Worm (Caenorhabditis elegans) whole organism, young adult: ENCODE measurements around the gene far-4.
A peak's percentile ranks its signal among the peaks of the same experiment; 100 is the strongest.

Experiments
- B0336.3 ChIP-seq: fragments of 200-800 bp; sonication (Bioruptor generic); IDR thresholded peaks from 2 replicates; pipeline ENCODE4 v1.3.6; 2022; ENCODE audit warnings: missing genetic modification characterization, missing compliant biosample characterization
- F10E7.11 ChIP-seq: sonication (generic microtip); optimal IDR thresholded peaks from 2 replicates; lab custom pipeline; 2017; ENCODE audit warnings: mild to moderate bottlenecking, missing genetic modification characterization, moderate library complexity, missing compliant biosample characterization
- F22D6.2 ChIP-seq: sonication (generic microtip); optimal IDR thresholded peaks from 2 replicates; lab custom pipeline; 2016; ENCODE audit warnings: mild to moderate bottlenecking, missing genetic modification characterization, missing compliant biosample characterization
- F39B2.1 ChIP-seq: fragments of 200-800 bp; sonication (Bioruptor generic); IDR thresholded peaks from 2 replicates; pipeline ENCODE4 v1.3.6; 2022; ENCODE audit warnings: missing genetic modification reagents, missing genetic modification characterization, missing compliant biosample characterization
- F49E8.2 ChIP-seq: sonication (generic microtip); optimal IDR thresholded peaks from 3 replicates; lab custom pipeline; 2017; ENCODE audit warnings: missing genetic modification characterization, mild to moderate bottlenecking, missing compliant biosample characterization, antibody characterized with exemption, moderate library complexity; ENCODE audit not compliant: insufficient read depth
- F52B5.7 ChIP-seq: sonication (generic microtip); optimal IDR thresholded peaks from 2 replicates; lab custom pipeline; 2016; ENCODE audit warnings: mild to moderate bottlenecking, missing genetic modification characterization, missing compliant biosample characterization
- K12H6.12 ChIP-seq: fragments of 200-800 bp; sonication (Bioruptor generic); optimal IDR thresholded peaks from 2 replicates; lab custom pipeline; 2018; ENCODE audit warnings: mild to moderate bottlenecking, missing genetic modification characterization, missing compliant biosample characterization
- Y53F4B.3 ChIP-seq: fragments of 200-800 bp; sonication (Bioruptor generic); IDR thresholded peaks from 2 replicates; pipeline ENCODE4 v1.3.6; 2022; ENCODE audit warnings: missing genetic modification reagents, missing genetic modification characterization, missing compliant biosample characterization
- Y67H2A.10 ChIP-seq: fragments of 200-800 bp; sonication (Bioruptor generic); conservative IDR thresholded peaks from 2 replicates; pipeline ENCODE4 v1.3.6; 2022; ENCODE audit warnings: missing genetic modification reagents, missing genetic modification characterization, missing compliant biosample characterization
- akir-1 ChIP-seq: fragments of 200-800 bp; sonication (Bioruptor generic); optimal IDR thresholded peaks from 2 replicates; lab custom pipeline; 2018; ENCODE audit warnings: mild to moderate bottlenecking, missing genetic modification characterization, moderate library complexity, missing compliant biosample characterization
- aptf-2 ChIP-seq: fragments of 200-800 bp; sonication (Bioruptor generic); conservative IDR thresholded peaks from 2 replicates; pipeline ENCODE4 v1.3.6; 2022; ENCODE audit warnings: missing genetic modification reagents, missing genetic modification characterization, missing compliant biosample characterization
- athp-1 ChIP-seq: sonication (generic microtip); optimal IDR thresholded peaks from 2 replicates; lab custom pipeline; 2017; ENCODE audit warnings: mild to moderate bottlenecking, missing genetic modification characterization, missing compliant biosample characterization
- attf-3 ChIP-seq: fragments of 200-800 bp; sonication (Bioruptor generic); conservative IDR thresholded peaks from 2 replicates; pipeline ENCODE4 v1.3.6; 2022; ENCODE audit warnings: missing genetic modification reagents, missing genetic modification characterization, missing compliant biosample characterization
- attf-6 ChIP-seq: fragments of 200-800 bp; sonication (Bioruptor generic); IDR thresholded peaks from 2 replicates; pipeline ENCODE4 v1.3.6; 2022; ENCODE audit warnings: missing genetic modification reagents, missing genetic modification characterization, missing compliant biosample characterization
- bed-2 ChIP-seq: fragments of 200-800 bp; sonication (Bioruptor generic); IDR thresholded peaks from 2 replicates; pipeline ENCODE4 v1.3.6; 2022; ENCODE audit warnings: missing genetic modification reagents, missing genetic modification characterization, missing compliant biosample characterization
- ceh-100 ChIP-seq: fragments of 200-800 bp; sonication (Bioruptor generic); IDR thresholded peaks from 2 replicates; pipeline ENCODE4 v1.3.6; 2022; ENCODE audit warnings: missing genetic modification reagents, missing genetic modification characterization, missing compliant biosample characterization
- ceh-58 ChIP-seq: fragments of 200-800 bp; sonication (Bioruptor generic); IDR thresholded peaks from 2 replicates; pipeline ENCODE4 v1.3.6; 2022; ENCODE audit warnings: missing genetic modification characterization, missing compliant biosample characterization
- ceh-91 ChIP-seq: fragments of 200-800 bp; sonication (Bioruptor generic); IDR thresholded peaks from 2 replicates; pipeline ENCODE4 v1.3.6; 2022; ENCODE audit warnings: missing genetic modification reagents, missing genetic modification characterization, missing compliant biosample characterization
- dpl-1 ChIP-seq: fragments of 150-350 bp; optimal IDR thresholded peaks from 2 replicates; lab custom pipeline; 2014; ENCODE audit warnings: missing biosample characterization, missing genetic modification reagents, missing genetic modification characterization
- egl-18 ChIP-seq: fragments of 200-800 bp; sonication (Bioruptor generic); IDR thresholded peaks from 2 replicates; pipeline ENCODE4 v1.3.6; 2022; ENCODE audit warnings: missing genetic modification reagents, missing genetic modification characterization, missing compliant biosample characterization
- egl-44 ChIP-seq: fragments of 200-800 bp; sonication (Bioruptor generic); IDR thresholded peaks from 2 replicates; pipeline ENCODE4 v1.3.6; 2022; ENCODE audit warnings: missing genetic modification reagents, missing genetic modification characterization, missing compliant biosample characterization
- him-1 ChIP-seq: sonication (generic microtip); optimal IDR thresholded peaks from 2 replicates; lab custom pipeline; 2016; ENCODE audit warnings: missing genotype, missing genetic modification reagents, missing genetic modification characterization, missing compliant biosample characterization
- hmg-1.2 ChIP-seq: fragments of 200-800 bp; sonication (Bioruptor generic); IDR thresholded peaks from 2 replicates; pipeline ENCODE4 v1.3.6; 2022; ENCODE audit warnings: missing genetic modification reagents, missing genetic modification characterization, missing compliant biosample characterization
- lag-1 ChIP-seq: fragments of 200-800 bp; sonication (Bioruptor generic); IDR thresholded peaks from 2 replicates; pipeline ENCODE4 v1.3.6; 2022; ENCODE audit warnings: missing genetic modification reagents, missing genetic modification characterization, missing compliant biosample characterization
- let-607 ChIP-seq, 2 experiments: fragments of 200-800 bp in 1 of 2; sonication (Bioruptor generic) in 1 of 2; sonication (generic microtip) in 1 of 2; optimal IDR thresholded peaks; 2 replicates each; lab custom pipeline; 2016 to 2018; ENCODE audit warnings: mild to moderate bottlenecking in 2 of 2, missing compliant biosample characterization in 2 of 2, missing genetic modification characterization in 2 of 2, moderate library complexity in 2 of 2, missing genotype in 1 of 2
- lin-26 ChIP-seq: fragments of 200-800 bp; sonication (Bioruptor generic); IDR thresholded peaks from 2 replicates; pipeline ENCODE4 v1.3.6; 2022; ENCODE audit warnings: missing genetic modification reagents, missing genetic modification characterization, missing compliant biosample characterization
- lin-35 ChIP-seq, 3 experiments: fragments of 150-350 bp in 2 of 3; sonication (generic microtip) in 1 of 3; optimal IDR thresholded peaks; 2 replicates each; lab custom pipeline; 2014 to 2018; ENCODE audit warnings: missing biosample characterization in 3 of 3, missing genetic modification characterization in 3 of 3, missing genetic modification reagents in 3 of 3
- lin-40 ChIP-seq: sonication (generic microtip); optimal IDR thresholded peaks from 2 replicates; lab custom pipeline; 2016; ENCODE audit warnings: missing genetic modification characterization, mild to moderate bottlenecking, missing compliant biosample characterization, missing genotype, missing genetic modification reagents
- lin-54 ChIP-seq: fragments of 200-800 bp; sonication (Bioruptor generic); optimal IDR thresholded peaks from 2 replicates; lab custom pipeline; 2018; ENCODE audit warnings: mild to moderate bottlenecking, missing genetic modification characterization, missing compliant biosample characterization
- lsl-1 ChIP-seq: fragments of 200-800 bp; sonication (Bioruptor generic); optimal IDR thresholded peaks from 2 replicates; lab custom pipeline; 2018; ENCODE audit warnings: mild to moderate bottlenecking, missing genetic modification characterization, moderate library complexity, missing compliant biosample characterization
- madf-10 ChIP-seq: sonication (generic microtip); optimal IDR thresholded peaks from 2 replicates; lab custom pipeline; 2016; ENCODE audit warnings: mild to moderate bottlenecking, missing genetic modification characterization, missing compliant biosample characterization
- madf-3 ChIP-seq: fragments of 200-800 bp; sonication (Bioruptor generic); IDR thresholded peaks from 2 replicates; pipeline ENCODE4 v1.3.6; 2022; ENCODE audit warnings: missing genetic modification reagents, missing genetic modification characterization, missing compliant biosample characterization
- madf-8 ChIP-seq: fragments of 200-800 bp; sonication (Bioruptor generic); conservative IDR thresholded peaks from 2 replicates; pipeline ENCODE4 v1.3.6; 2022; ENCODE audit warnings: missing genetic modification reagents, missing genetic modification characterization, missing compliant biosample characterization
- nhr-120 ChIP-seq: fragments of 200-800 bp; sonication (Bioruptor generic); IDR thresholded peaks from 2 replicates; pipeline ENCODE4 v1.3.6; 2022; ENCODE audit warnings: missing genetic modification characterization, missing compliant biosample characterization
- nhr-179 ChIP-seq: sonication (generic microtip); optimal IDR thresholded peaks from 2 replicates; lab custom pipeline; 2016; ENCODE audit warnings: mild to moderate bottlenecking, missing genetic modification characterization, missing compliant biosample characterization
- nhr-80 ChIP-seq: sonication (generic microtip); optimal IDR thresholded peaks from 2 replicates; lab custom pipeline; 2016; ENCODE audit warnings: missing genetic modification characterization, missing compliant biosample characterization
- pbrm-1 ChIP-seq: fragments of 200-800 bp; sonication (Bioruptor generic); IDR thresholded peaks from 2 replicates; pipeline ENCODE4 v1.3.6; 2022; ENCODE audit warnings: missing genetic modification reagents, missing genetic modification characterization, missing compliant biosample characterization
- pha-4 ChIP-seq: fragments of 150-350 bp; sonication (generic microtip); optimal IDR thresholded peaks from 2 replicates; lab custom pipeline; 2014; ENCODE audit warnings: missing biosample characterization, missing genetic modification reagents, missing genetic modification characterization
- rcor-1 ChIP-seq: fragments of 200-800 bp; sonication (Bioruptor generic); IDR thresholded peaks from 2 replicates; pipeline ENCODE4 v1.3.6; 2022; ENCODE audit warnings: missing genetic modification reagents, missing genetic modification characterization, missing compliant biosample characterization
- repo-1 ChIP-seq: sonication (generic microtip); optimal IDR thresholded peaks from 2 replicates; lab custom pipeline; 2017; ENCODE audit warnings: mild to moderate bottlenecking, missing genetic modification characterization, missing compliant biosample characterization
- tbx-9 ChIP-seq: sonication (generic microtip); optimal IDR thresholded peaks from 2 replicates; lab custom pipeline; 2016; ENCODE audit warnings: borderline replicate concordance, missing genetic modification characterization, inconsistent platforms, missing compliant biosample characterization
- tlf-1 ChIP-seq: fragments of 200-800 bp; sonication (Bioruptor generic); optimal IDR thresholded peaks from 2 replicates; lab custom pipeline; 2018; ENCODE audit warnings: mild to moderate bottlenecking, missing genetic modification characterization, missing compliant biosample characterization
- zfh-2 ChIP-seq: fragments of 200-800 bp; sonication (Bioruptor generic); conservative IDR thresholded peaks from 2 replicates; pipeline ENCODE4 v1.3.6; 2022; ENCODE audit warnings: missing genetic modification reagents, missing genetic modification characterization, missing compliant biosample characterization
- ztf-25 ChIP-seq: fragments of 200-800 bp; sonication (Bioruptor generic); IDR thresholded peaks from 2 replicates; pipeline ENCODE4 v1.3.6; 2022; ENCODE audit warnings: missing genetic modification reagents, missing genetic modification characterization, missing compliant biosample characterization
- ztf-26 ChIP-seq: sonication (generic microtip); optimal IDR thresholded peaks from 2 replicates; lab custom pipeline; 2017; ENCODE audit warnings: missing genetic modification characterization, missing compliant biosample characterization
- ztf-3 ChIP-seq: fragments of 200-800 bp; sonication (Bioruptor generic); optimal IDR thresholded peaks from 2 replicates; lab custom pipeline; 2018; ENCODE audit warnings: mild to moderate bottlenecking, missing genetic modification characterization, missing compliant biosample characterization

Gene far-4

ce11 chrV:13041666-13042065 lies 42.2 kb upstream of the far-4 start, which contains the start of gene scyl-1 (continued):
- TF ChIP-seq F52B5.7 (tag; lab: Kevin White, UChicago) (no peak), zfh-2 (GFP tag; lab: Robert Waterston, UW) (no peak), athp-1 (tag; lab: Kevin White, UChicago) (no peak), Y67H2A.10 (GFP tag; lab: Robert Waterston, UW) (no peak), ceh-58 (GFP tag; lab: Robert Waterston, UW) (no peak), egl-44 (GFP tag; lab: Robert Waterston, UW) (no peak), madf-10 (tag; lab: Kevin White, UChicago) (no peak), tlf-1 (GFP tag; lab: Kevin White, UChicago) (no peak), attf-6 (no peak), ztf-25 (no peak), tbx-9 (tag; lab: Kevin White, UChicago) (no peak), K12H6.12 (tag; lab: Kevin White, UChicago) (no peak), F49E8.2 (tag; lab: Kevin White, UChicago) (no peak), lsl-1 (GFP tag; lab: Kevin White, UChicago) (no peak), ztf-26 (tag; lab: Kevin White, UChicago) (no peak), nhr-80 (tag; lab: Kevin White, UChicago) (peak; percentile 29), attf-3 (GFP tag; lab: Robert Waterston, UW) (peak; percentile 37; the same call in 1 of the 2 replicates), lin-26 (GFP tag; lab: Robert Waterston, UW) (no peak), repo-1 (tag; lab: Kevin White, UChicago) (no peak), F10E7.11 (tag; lab: Kevin White, UChicago) (no peak), bed-2 (no peak), let-607 (tag; optimal IDR thresholded peaks at IDR 0.05; lab: Kevin White, UChicago) (peak in 1 of 2 experiments; percentile 66), akir-1 (GFP tag; lab: Kevin White, UChicago) (no peak), hmg-1.2 (GFP tag; lab: Robert Waterston, UW) (no peak; the same call in 1 of the 2 replicates), egl-18 (GFP tag; lab: Robert Waterston, UW) (no peak), nhr-179 (no peak), ceh-100 (no peak), lag-1 (no peak), nhr-120 (no peak), rcor-1 (GFP tag; lab: Robert Waterston, UW) (0 out of 2 replicates have a peak, but pooled peaks have one; percentile 40), ceh-91 (GFP tag; lab: Robert Waterston, UW) (no peak), madf-8 (GFP tag; lab: Robert Waterston, UW) (no peak), Y53F4B.3 (no peak), lin-35 (GFP tag; optimal IDR thresholded peaks at IDR 0.05; lab: Kevin White, UChicago) (peak in 1 of 3 experiments; percentile 89), aptf-2 (no peak), F39B2.1 (GFP tag; lab: Robert Waterston, UW) (no peak)
- TF ChIP-seq, all 124 proteins: peak for 19

DNA sequence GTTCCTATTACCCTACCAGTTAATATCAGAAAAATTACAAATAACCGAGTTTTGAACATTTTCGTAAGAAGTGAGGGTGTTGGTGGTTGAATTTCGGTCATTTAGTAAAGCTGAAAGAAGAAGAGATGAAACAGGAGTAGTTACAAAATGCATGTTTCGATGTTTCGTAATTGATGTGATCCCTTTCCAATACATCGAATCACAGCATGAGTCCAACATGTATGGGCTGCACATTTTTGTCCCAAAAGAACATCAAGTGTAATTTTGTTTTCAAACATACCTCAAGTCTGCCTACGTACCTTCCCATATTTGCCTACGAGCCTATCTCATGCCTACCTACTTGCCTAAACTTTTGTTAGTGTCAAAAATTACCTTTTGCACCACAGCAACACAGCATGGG lies 37.0 kb upstream of the far-4 start, which contains the start of gene W07G4.2:
Gene W07G4.2 (minus strand): TSS at position 101 of the 400 bp plus-strand sequence.
- no peak for TF ChIP-seq him-1 (tag; lab: Kevin White, UChicago)
- no peak for TF ChIP-seq repo-1 (tag; lab: Kevin White, UChicago)
- TF ChIP-seq F22D6.2 (tag; lab: Kevin White, UChicago): no peak
- no peak for TF ChIP-seq nhr-80 (tag; lab: Kevin White, UChicago)
- TF ChIP-seq pha-4 (tag; lab: Kevin White, UChicago): no peak
- TF ChIP-seq F39B2.1 (GFP tag; lab: Robert Waterston, UW): no peak
- no peak for TF ChIP-seq lin-40 (tag; lab: Kevin White, UChicago)
- TF ChIP-seq ztf-3 (GFP tag; lab: Kevin White, UChicago): no peak
- no peak for TF ChIP-seq rcor-1 (GFP tag; lab: Robert Waterston, UW)
- no peak for TF ChIP-seq lin-54 (GFP tag; lab: Kevin White, UChicago)
- no peak for TF ChIP-seq pbrm-1 (GFP tag; lab: Robert Waterston, UW)
- TF ChIP-seq B0336.3 (GFP tag; lab: Robert Waterston, UW): no peak
- TF ChIP-seq dpl-1 (GFP tag; lab: Kevin White, UChicago): no peak
- no peak for TF ChIP-seq madf-3 (GFP tag; lab: Robert Waterston, UW)
- TF ChIP-seq, all 124 proteins: peak for 0
